Worm (Caenorhabditis elegans) whole organism, mixed stage, embryonic: Measurements from ENCODE around the gene slc-46A.

Experiments
- ces-1 ChIP-seq: fragments of 150-350 bp; optimal IDR thresholded peaks from 2 replicates; lab custom pipeline; 2014; ENCODE audit warnings: missing biosample characterization, missing genetic modification reagents, missing genetic modification characterization
- lsy-2 ChIP-seq: fragments of 150-350 bp; optimal IDR thresholded peaks from 2 replicates; lab custom pipeline; 2014; ENCODE audit warnings: missing biosample characterization, missing genetic modification characterization
- mep-1 ChIP-seq: fragments of 150-350 bp; optimal IDR thresholded peaks from 2 replicates; lab custom pipeline; 2017; ENCODE audit warnings: missing biosample characterization, missing genetic modification reagents, missing genetic modification characterization, inconsistent platforms
- mls-2 ChIP-seq: sonication (generic microtip); optimal IDR thresholded peaks from 2 replicates; lab custom pipeline; 2016; ENCODE audit warnings: mild to moderate bottlenecking, missing genetic modification characterization, moderate library complexity, missing compliant biosample characterization
- nhr-12 ChIP-seq: fragments of 150-350 bp; optimal IDR thresholded peaks from 2 replicates; lab custom pipeline; 2014; ENCODE audit warnings: missing biosample characterization, missing genetic modification characterization
- nhr-2 ChIP-seq: fragments of 150-350 bp; optimal IDR thresholded peaks from 2 replicates; lab custom pipeline; 2014; ENCODE audit warnings: missing biosample characterization, missing genetic modification characterization
- nhr-76 ChIP-seq: sonication (generic microtip); optimal IDR thresholded peaks from 2 replicates; lab custom pipeline; 2017; ENCODE audit warnings: missing biosample characterization, missing genetic modification characterization
- ztf-11 ChIP-seq: fragments of 150-350 bp; optimal IDR thresholded peaks from 2 replicates; lab custom pipeline; 2014; ENCODE audit warnings: missing biosample characterization, missing genetic modification characterization

- TF ChIP-seq nhr-12 (tag; lab: Kevin White, UChicago) = no peak
- TF ChIP-seq lsy-2 (tag; lab: Kevin White, UChicago) = no peak
- TF ChIP-seq mls-2 = no peak
- no peak for TF ChIP-seq ces-1 (GFP tag; lab: Kevin White, UChicago)
- TF ChIP-seq ztf-11 (tag; lab: Kevin White, UChicago) = no peak
- TF ChIP-seq nhr-2 (tag; lab: Kevin White, UChicago) = no peak
- TF ChIP-seq mep-1 (tag; lab: Kevin White, UChicago) = no peak
- no peak for TF ChIP-seq nhr-76 (tag; lab: Kevin White, UChicago)
These were observed 37.6 kb upstream of the slc-46A start for ce11 chrIV:5281457-5281856.
